Comparison of ENCODE assay signal across 1 fruit fly cellular context in genomic region chr3R:9496748-9497147, dm6.
TF ChIP-seq lines count a peak whose summit lies in the region.

No protein-coding gene starts in this region.

TF ChIP-seq in whole organism, embryonic, 481 proteins besides CTCF, POLR2A, EP300 and RAD21 (continued from another document and continues in another):
- TF ChIP-seq CG31388 (GFP tag; optimal IDR thresholded peaks at IDR 0.05; lab: Kevin White, UChicago): no peak
- peak; percentile 42 for TF ChIP-seq cwo (GFP tag; optimal IDR thresholded peaks at IDR 0.05; lab: Kevin White, UChicago)
- TF ChIP-seq CG15479 (GFP tag; optimal IDR thresholded peaks at IDR 0.05; lab: Kevin White, UChicago): no peak
- TF ChIP-seq Bdp1 (GFP tag; optimal IDR thresholded peaks at IDR 0.05; lab: Kevin White, UChicago): peak; percentile 55
- peak; percentile 94 for TF ChIP-seq HmgZ (tag; optimal IDR thresholded peaks at IDR 0.05; lab: Kevin White, UChicago)
- TF ChIP-seq CG15601 (tag; optimal IDR thresholded peaks at IDR 0.05; lab: Kevin White, UChicago): peak; percentile 77
- TF ChIP-seq Hr51 (GFP tag; optimal IDR thresholded peaks at IDR 0.05; lab: Kevin White, UChicago): peak; percentile 37 to 83
- peak; percentile 61; the same call in 1 of the 3 replicates for TF ChIP-seq CG14860 (GFP tag; IDR thresholded peaks at IDR 0.05; lab: Robert Waterston, UW; ENCODE audit: partially characterized antibody)
- TF ChIP-seq kah (GFP tag; optimal IDR thresholded peaks at IDR 0.05; lab: Kevin White, UChicago): no peak
- TF ChIP-seq Sox100B (GFP tag; optimal IDR thresholded peaks at IDR 0.05; lab: Kevin White, UChicago): no peak
- TF ChIP-seq Dip2 (GFP tag; IDR thresholded peaks at IDR 0.05; lab: Robert Waterston, UW): no peak
- TF ChIP-seq inv (GFP tag; IDR thresholded peaks at IDR 0.05; lab: Robert Waterston, UW; ENCODE audit: partially characterized antibody): peak; percentile 35; the same call in 1 of the 2 replicates
- no peak for TF ChIP-seq ap (GFP tag; IDR thresholded peaks at IDR 0.05; lab: Robert Waterston, UW)
- no peak for TF ChIP-seq fru (optimal IDR thresholded peaks at IDR 0.05; lab: Kevin White, UChicago)
- TF ChIP-seq dmrt11E (tag; optimal IDR thresholded peaks at IDR 0.05; lab: Kevin White, UChicago): peak; percentile 46
- TF ChIP-seq CG13296 (GFP tag; optimal IDR thresholded peaks at IDR 0.05; lab: Kevin White, UChicago): peak; percentile 20
- TF ChIP-seq CG15696 (tag; optimal IDR thresholded peaks at IDR 0.05; lab: Kevin White, UChicago): peak; percentile 44
- TF ChIP-seq CG12104 (GFP tag; optimal IDR thresholded peaks at IDR 0.05; lab: Kevin White, UChicago): no peak
- TF ChIP-seq Dek (tag; optimal IDR thresholded peaks at IDR 0.05; lab: Kevin White, UChicago): peak; percentile 82
- TF ChIP-seq unc-4 (GFP tag; IDR thresholded peaks at IDR 0.05; lab: Robert Waterston, UW; ENCODE audit: partially characterized antibody): peak; percentile 58
- no peak for TF ChIP-seq fd64A (GFP tag; optimal IDR thresholded peaks at IDR 0.05; lab: Kevin White, UChicago)
- peak; percentile 28 for TF ChIP-seq CG8089 (GFP tag; optimal IDR thresholded peaks at IDR 0.05; lab: Kevin White, UChicago)
- TF ChIP-seq Dad (GFP tag; optimal IDR thresholded peaks at IDR 0.05; lab: Kevin White, UChicago): peak; percentile 81
- peak; percentile 65 for TF ChIP-seq CG17361 (GFP tag; IDR thresholded peaks at IDR 0.05; lab: Robert Waterston, UW)
- peak; percentile 92 for TF ChIP-seq CG9932 (GFP tag; IDR thresholded peaks at IDR 0.05; lab: Robert Waterston, UW)
- no peak for TF ChIP-seq gsb (GFP tag; IDR thresholded peaks at IDR 0.05; lab: Robert Waterston, UW)
- TF ChIP-seq CG10431 (GFP tag; optimal IDR thresholded peaks at IDR 0.05; lab: Kevin White, UChicago): no peak
- peak; percentile 98 for TF ChIP-seq CG31365 (tag; optimal IDR thresholded peaks at IDR 0.05; lab: Kevin White, UChicago)
- TF ChIP-seq z (GFP tag; IDR thresholded peaks at IDR 0.05; lab: Robert Waterston, UW): no peak
- no peak for TF ChIP-seq CG6854 (GFP tag; optimal IDR thresholded peaks at IDR 0.05; lab: Kevin White, UChicago)
- TF ChIP-seq tap (tag; optimal IDR thresholded peaks at IDR 0.05; lab: Kevin White, UChicago): no peak
- TF ChIP-seq NK7.1 (GFP tag; optimal IDR thresholded peaks at IDR 0.05; lab: Kevin White, UChicago): peak; percentile 62
- TF ChIP-seq CG3838 (GFP tag; optimal IDR thresholded peaks at IDR 0.05; lab: Kevin White, UChicago): peak; percentile 33
- no peak for TF ChIP-seq Trl (optimal IDR thresholded peaks at IDR 0.05; lab: Kevin White, UChicago)
- TF ChIP-seq Trl (GFP tag; optimal IDR thresholded peaks at IDR 0.05; lab: Kevin White, UChicago): peak; percentile 92
- peak; percentile 81 for TF ChIP-seq phol (tag; optimal IDR thresholded peaks at IDR 0.05; lab: Kevin White, UChicago)
- TF ChIP-seq mld (GFP tag; IDR thresholded peaks at IDR 0.05; lab: Robert Waterston, UW; ENCODE audit: partially characterized antibody): peak; percentile 36; the same call in 1 of the 3 replicates
- TF ChIP-seq Dll (GFP tag; IDR thresholded peaks at IDR 0.05; lab: Robert Waterston, UW; ENCODE audit: partially characterized antibody): peak; percentile 40; the same call in 3 of the 4 replicates
- TF ChIP-seq CG13775 (GFP tag; optimal IDR thresholded peaks at IDR 0.05; lab: Kevin White, UChicago): peak; percentile 89
- peak; percentile 83 for TF ChIP-seq CG12659 (GFP tag; optimal IDR thresholded peaks at IDR 0.05; lab: Kevin White, UChicago)
- no peak for TF ChIP-seq CG7357 (GFP tag; IDR thresholded peaks at IDR 0.05; lab: Robert Waterston, UW)
- peak; percentile 23 for TF ChIP-seq CG5245 (GFP tag; optimal IDR thresholded peaks at IDR 0.05; lab: Kevin White, UChicago)
- TF ChIP-seq Myb (GFP tag; optimal IDR thresholded peaks at IDR 0.05; lab: Kevin White, UChicago): peak; percentile 86
- TF ChIP-seq sim (GFP tag; IDR thresholded peaks at IDR 0.05; lab: Robert Waterston, UW): no peak
- TF ChIP-seq ssp (GFP tag; IDR thresholded peaks at IDR 0.05; lab: Robert Waterston, UW): peak; percentile 66
- peak; percentile 90 for TF ChIP-seq CG3847 (GFP tag; IDR thresholded peaks at IDR 0.05; lab: Robert Waterston, UW)
- no peak for TF ChIP-seq CG8281 (tag; optimal IDR thresholded peaks at IDR 0.05; lab: Kevin White, UChicago)
- no peak for TF ChIP-seq Asciz (GFP tag; optimal IDR thresholded peaks at IDR 0.05; lab: Kevin White, UChicago)
- peak; percentile 66; the same call in 1 of the 2 replicates for TF ChIP-seq amos (GFP tag; IDR thresholded peaks at IDR 0.05; lab: Robert Waterston, UW; ENCODE audit: partially characterized antibody)
- peak; percentile 50 for TF ChIP-seq CG10654 (GFP tag; optimal IDR thresholded peaks at IDR 0.05; lab: Kevin White, UChicago)
- peak; percentile 47 for TF ChIP-seq sd (tag; optimal IDR thresholded peaks at IDR 0.05; lab: Kevin White, UChicago)
- peak; percentile 40; the same call in 1 of the 2 replicates for TF ChIP-seq E2f1 (GFP tag; IDR thresholded peaks at IDR 0.05; lab: Robert Waterston, UW)
- TF ChIP-seq vfl (GFP tag; optimal IDR thresholded peaks at IDR 0.05; lab: Kevin White, UChicago): peak; percentile 83
- peak; percentile 40 for TF ChIP-seq CG6765 (GFP tag; optimal IDR thresholded peaks at IDR 0.05; lab: Kevin White, UChicago)
- peak; percentile 58 for TF ChIP-seq fd3F (GFP tag; optimal IDR thresholded peaks at IDR 0.05; lab: Kevin White, UChicago)
- TF ChIP-seq tll (GFP tag; optimal IDR thresholded peaks at IDR 0.05; lab: Kevin White, UChicago): no peak
- TF ChIP-seq az2 (GFP tag; optimal IDR thresholded peaks at IDR 0.05; lab: Kevin White, UChicago): peak; percentile 50
- TF ChIP-seq ase (GFP tag; IDR thresholded peaks at IDR 0.05; lab: Robert Waterston, UW): no peak
- peak; percentile 74 for TF ChIP-seq CG32532 (GFP tag; IDR thresholded peaks at IDR 0.05; lab: Robert Waterston, UW)
- TF ChIP-seq CG9817 (tag; optimal IDR thresholded peaks at IDR 0.05; lab: Kevin White, UChicago): peak; percentile 91
- peak; percentile 84 for TF ChIP-seq grn (GFP tag; optimal IDR thresholded peaks at IDR 0.05; lab: Kevin White, UChicago)
- TF ChIP-seq CG9797 (GFP tag; optimal IDR thresholded peaks at IDR 0.05; lab: Kevin White, UChicago): peak; percentile 1
- TF ChIP-seq CG9215 (GFP tag; IDR thresholded peaks at IDR 0.05; lab: Robert Waterston, UW): peak; percentile 74
- TF ChIP-seq sr (GFP tag; IDR thresholded peaks at IDR 0.05; lab: Robert Waterston, UW): no peak
- TF ChIP-seq maf-S (GFP tag; optimal IDR thresholded peaks at IDR 0.05; lab: Kevin White, UChicago): peak; percentile 81
- no peak for TF ChIP-seq CG11696 (GFP tag; IDR thresholded peaks at IDR 0.05; lab: Robert Waterston, UW)
- peak; percentile 13 for TF ChIP-seq CG3281 (GFP tag; optimal IDR thresholded peaks at IDR 0.05; lab: Kevin White, UChicago)
- TF ChIP-seq CG14710 (tag; optimal IDR thresholded peaks at IDR 0.05; lab: Kevin White, UChicago): peak; percentile 86
- TF ChIP-seq pho (GFP tag; optimal IDR thresholded peaks at IDR 0.05; lab: Kevin White, UChicago): peak; percentile 85
- TF ChIP-seq CG18011 (GFP tag; optimal IDR thresholded peaks at IDR 0.05; lab: Kevin White, UChicago): peak; percentile 44
- peak; percentile 67; the same call in 2 of the 3 replicates for TF ChIP-seq Dbx (GFP tag; IDR thresholded peaks at IDR 0.05; lab: Robert Waterston, UW)
- TF ChIP-seq cad (GFP tag; optimal IDR thresholded peaks at IDR 0.05; lab: Kevin White, UChicago): no peak
- peak; percentile 100 for TF ChIP-seq E2f2 (GFP tag; IDR thresholded peaks at IDR 0.05; lab: Robert Waterston, UW)
- TF ChIP-seq MESR4 (GFP tag; optimal IDR thresholded peaks at IDR 0.05; lab: Kevin White, UChicago): peak; percentile 23
- 0 out of 3 replicates have a peak, but pooled peaks have one; percentile 23 for TF ChIP-seq tgo (GFP tag; IDR thresholded peaks at IDR 0.05; lab: Robert Waterston, UW)
- peak; percentile 73 for TF ChIP-seq CG3163 (GFP tag; optimal IDR thresholded peaks at IDR 0.05; lab: Kevin White, UChicago)
- TF ChIP-seq crol (GFP tag; IDR thresholded peaks at IDR 0.05; lab: Robert Waterston, UW): no peak
- TF ChIP-seq Bteb2 (GFP tag; optimal IDR thresholded peaks at IDR 0.05; lab: Kevin White, UChicago): peak; percentile 81
- TF ChIP-seq Eip74EF (GFP tag; optimal IDR thresholded peaks at IDR 0.05; lab: Kevin White, UChicago): peak; percentile 3 to 16
- TF ChIP-seq ind (GFP tag; optimal IDR thresholded peaks at IDR 0.05; lab: Kevin White, UChicago): peak; percentile 75
- TF ChIP-seq ken (GFP tag; IDR thresholded peaks at IDR 0.05; lab: Robert Waterston, UW): peak; percentile 85
- peak; percentile 5 for TF ChIP-seq en (GFP tag; optimal IDR thresholded peaks at IDR 0.05; lab: Kevin White, UChicago)
- peak; percentile 90 for TF ChIP-seq CG16779 (GFP tag; IDR thresholded peaks at IDR 0.05; lab: Robert Waterston, UW)
- no peak for TF ChIP-seq esg (GFP tag; conservative IDR thresholded peaks at IDR 0.05; lab: Robert Waterston, UW)
- peak; percentile 35 for TF ChIP-seq CG17186 (GFP tag; optimal IDR thresholded peaks at IDR 0.05; lab: Kevin White, UChicago)
- TF ChIP-seq CG34422 (GFP tag; IDR thresholded peaks at IDR 0.05; lab: Robert Waterston, UW): 0 out of 3 replicates have a peak, but pooled peaks have one; percentile 8
- TF ChIP-seq Dp (GFP tag; optimal IDR thresholded peaks at IDR 0.05; lab: Kevin White, UChicago): peak; percentile 100
- TF ChIP-seq CG3407 (GFP tag; optimal IDR thresholded peaks at IDR 0.05; lab: Kevin White, UChicago): peak; percentile 29
- TF ChIP-seq CG13624 (GFP tag; optimal IDR thresholded peaks at IDR 0.05; lab: Kevin White, UChicago): peak; percentile 93
- TF ChIP-seq bab2 (GFP tag; optimal IDR thresholded peaks at IDR 0.05; lab: Kevin White, UChicago): peak; percentile 75
- TF ChIP-seq CG4424 (GFP tag; optimal IDR thresholded peaks at IDR 0.05; lab: Kevin White, UChicago): peak; percentile 47
- TF ChIP-seq CG10543 (GFP tag; optimal IDR thresholded peaks at IDR 0.05; lab: Kevin White, UChicago): peak; percentile 53
- peak; percentile 78 for TF ChIP-seq tx (GFP tag; optimal IDR thresholded peaks at IDR 0.05; lab: Kevin White, UChicago)
- peak; percentile 94 for TF ChIP-seq CG2120 (GFP tag; optimal IDR thresholded peaks at IDR 0.05; lab: Kevin White, UChicago)
- TF ChIP-seq Awh (GFP tag; IDR thresholded peaks at IDR 0.05; lab: Robert Waterston, UW): no peak
- peak; percentile 24 for TF ChIP-seq CG17568 (GFP tag; optimal IDR thresholded peaks at IDR 0.05; lab: Kevin White, UChicago)
- TF ChIP-seq CG10321 (GFP tag; IDR thresholded peaks at IDR 0.05; lab: Robert Waterston, UW): no peak
- no peak for TF ChIP-seq pan (optimal IDR thresholded peaks at IDR 0.05; lab: Kevin White, UChicago)
- TF ChIP-seq pan (GFP tag; optimal IDR thresholded peaks at IDR 0.05 in 1 of 2, IDR thresholded peaks at IDR 0.05 in 1 of 2): peak in 1 of 2 experiments; percentile 42
- TF ChIP-seq sqz (GFP tag; optimal IDR thresholded peaks at IDR 0.05; lab: Kevin White, UChicago): no peak
- TF ChIP-seq Mad (GFP tag; optimal IDR thresholded peaks at IDR 0.05; lab: Kevin White, UChicago): peak; percentile 42
- peak; percentile 70 for TF ChIP-seq sna (GFP tag; IDR thresholded peaks at IDR 0.05; lab: Robert Waterston, UW; ENCODE audit: partially characterized antibody)
- TF ChIP-seq CG6254 (GFP tag; optimal IDR thresholded peaks at IDR 0.05; lab: Kevin White, UChicago): no peak
- peak; percentile 81 for TF ChIP-seq ERR (GFP tag; optimal IDR thresholded peaks at IDR 0.05; lab: Kevin White, UChicago)
- TF ChIP-seq Fer2 (tag; optimal IDR thresholded peaks at IDR 0.05; lab: Kevin White, UChicago): peak; percentile 75
- TF ChIP-seq CG2116 (GFP tag; optimal IDR thresholded peaks at IDR 0.05; lab: Kevin White, UChicago): peak; percentile 81
- TF ChIP-seq CG4404 (GFP tag; IDR thresholded peaks at IDR 0.05; lab: Robert Waterston, UW): peak; percentile 26; the same call in 1 of the 2 replicates
- TF ChIP-seq PHDP (tag; optimal IDR thresholded peaks at IDR 0.05; lab: Kevin White, UChicago): peak; percentile 58
- TF ChIP-seq vvl (GFP tag; IDR thresholded peaks at IDR 0.05; lab: Robert Waterston, UW): peak; percentile 89
- TF ChIP-seq CG6689 (GFP tag; IDR thresholded peaks at IDR 0.05; lab: Robert Waterston, UW): no peak
- peak; percentile 46; the same call in 1 of the 2 replicates for TF ChIP-seq CG4730 (GFP tag; IDR thresholded peaks at IDR 0.05; lab: Robert Waterston, UW)
- peak; percentile 48; the same call in 1 of the 2 replicates for TF ChIP-seq Scr (GFP tag; IDR thresholded peaks at IDR 0.05; lab: Robert Waterston, UW; ENCODE audit: partially characterized antibody)
- TF ChIP-seq CG12236 (GFP tag; optimal IDR thresholded peaks at IDR 0.05; lab: Kevin White, UChicago): peak; percentile 12
- TF ChIP-seq CG8388 (GFP tag; optimal IDR thresholded peaks at IDR 0.05; lab: Kevin White, UChicago): no peak
- peak; percentile 20 for TF ChIP-seq Six4 (GFP tag; optimal IDR thresholded peaks at IDR 0.05; lab: Kevin White, UChicago)
- TF ChIP-seq chif (GFP tag; optimal IDR thresholded peaks at IDR 0.05; lab: Kevin White, UChicago): peak; percentile 30 to 62
- TF ChIP-seq H2.0 (GFP tag; IDR thresholded peaks at IDR 0.05; lab: Robert Waterston, UW): peak; percentile 62; the same call in 1 of the 2 replicates
- peak; percentile 77 for TF ChIP-seq CG6791 (GFP tag; IDR thresholded peaks at IDR 0.05; lab: Robert Waterston, UW; ENCODE audit: partially characterized antibody)
- no peak for TF ChIP-seq B-H1 (GFP tag; IDR thresholded peaks at IDR 0.05; lab: Robert Waterston, UW)
- TF ChIP-seq CG13894 (tag; optimal IDR thresholded peaks at IDR 0.05; lab: Kevin White, UChicago): peak; percentile 87
- peak; percentile 4 for TF ChIP-seq Elba2 (GFP tag; optimal IDR thresholded peaks at IDR 0.05; lab: Kevin White, UChicago)
- TF ChIP-seq ash1 (GFP tag; optimal IDR thresholded peaks at IDR 0.05; lab: Kevin White, UChicago): peak; percentile 36
- TF ChIP-seq gsb-n (tag; optimal IDR thresholded peaks at IDR 0.05; lab: Kevin White, UChicago): peak; percentile 46
- peak; percentile 55; the same call in 1 of the 3 replicates for TF ChIP-seq H15 (GFP tag; IDR thresholded peaks at IDR 0.05; lab: Robert Waterston, UW)
- peak; percentile 19 for TF ChIP-seq CG11723 (GFP tag; optimal IDR thresholded peaks at IDR 0.05; lab: Kevin White, UChicago)
- peak; percentile 54; the same call in 1 of the 2 replicates for TF ChIP-seq cas (GFP tag; IDR thresholded peaks at IDR 0.05; lab: Robert Waterston, UW)
- TF ChIP-seq HLH54F (GFP tag; optimal IDR thresholded peaks at IDR 0.05; lab: Kevin White, UChicago): peak; percentile 88
- TF ChIP-seq CG13123 (GFP tag; optimal IDR thresholded peaks at IDR 0.05; lab: Kevin White, UChicago): peak; percentile 54
- TF ChIP-seq toy (GFP tag; IDR thresholded peaks at IDR 0.05; lab: Robert Waterston, UW): no peak
